Worm (Caenorhabditis elegans) whole organism, L2 larva: ENCODE data around the gene C18H7.6.

Experiments used
- R02D3.7 ChIP-seq: fragments of 150-350 bp; optimal IDR thresholded peaks from 2 replicates; lab custom pipeline; 2014; ENCODE audit warnings: missing biosample characterization, missing genetic modification characterization
- alr-1 ChIP-seq: fragments of 150-350 bp; optimal IDR thresholded peaks from 2 replicates; lab custom pipeline; 2014; ENCODE audit warnings: missing biosample characterization, missing genetic modification characterization
- ama-1 ChIP-seq: fragments of 150-350 bp; optimal IDR thresholded peaks from 2 replicates; lab custom pipeline; 2018; ENCODE audit warnings: inconsistent platforms
- blmp-1 ChIP-seq: sonication (generic microtip); optimal IDR thresholded peaks from 2 replicates; lab custom pipeline; 2017; ENCODE audit warnings: missing genetic modification characterization, mild to moderate bottlenecking, missing compliant biosample characterization, antibody characterized with exemption, moderate library complexity; ENCODE audit not compliant: insufficient read depth
- ceh-16 ChIP-seq: fragments of 150-350 bp; optimal IDR thresholded peaks from 2 replicates; lab custom pipeline; 2014; ENCODE audit warnings: missing biosample characterization, missing genetic modification characterization
- ceh-82 ChIP-seq: fragments of 150-350 bp; optimal IDR thresholded peaks from 2 replicates; lab custom pipeline; 2014; ENCODE audit warnings: missing biosample characterization, missing genetic modification characterization
- crh-2 ChIP-seq: sonication (generic microtip); optimal IDR thresholded peaks from 2 replicates; lab custom pipeline; 2017; ENCODE audit warnings: missing biosample characterization, missing genetic modification characterization
- dmd-4 ChIP-seq: sonication (generic microtip); optimal IDR thresholded peaks from 2 replicates; lab custom pipeline; 2017; ENCODE audit warnings: missing biosample characterization, missing genetic modification characterization
- egl-27 ChIP-seq: sonication (generic microtip); optimal IDR thresholded peaks from 3 replicates; lab custom pipeline; 2017; ENCODE audit warnings: missing biosample characterization, missing genetic modification reagents, missing genetic modification characterization
- elt-1 ChIP-seq: fragments of 150-350 bp; optimal IDR thresholded peaks from 2 replicates; lab custom pipeline; 2014; ENCODE audit warnings: missing biosample characterization, missing genetic modification characterization
- elt-3 ChIP-seq: sonication (generic microtip); optimal IDR thresholded peaks from 2 replicates; lab custom pipeline; 2017; ENCODE audit warnings: missing biosample characterization, missing genetic modification characterization
- fos-1 ChIP-seq: fragments of 150-350 bp; optimal IDR thresholded peaks from 2 replicates; lab custom pipeline; 2014; ENCODE audit warnings: missing biosample characterization, missing genetic modification characterization
- gmeb-1 ChIP-seq: fragments of 150-350 bp; optimal IDR thresholded peaks from 2 replicates; lab custom pipeline; 2014; ENCODE audit warnings: missing biosample characterization, missing genetic modification characterization
- lin-11 ChIP-seq: fragments of 150-350 bp; sonication (generic microtip); optimal IDR thresholded peaks from 2 replicates; lab custom pipeline; 2014; ENCODE audit warnings: missing biosample characterization, missing genetic modification characterization, inconsistent platforms, mixed read lengths
- lin-13 ChIP-seq: fragments of 150-350 bp; optimal IDR thresholded peaks from 2 replicates; lab custom pipeline; 2014; ENCODE audit warnings: missing biosample characterization, missing genetic modification reagents, missing genetic modification characterization
- lin-39 ChIP-seq: fragments of 150-350 bp; optimal IDR thresholded peaks from 2 replicates; lab custom pipeline; 2014; ENCODE audit warnings: missing biosample characterization, missing genetic modification reagents, missing genetic modification characterization
- lsy-2 ChIP-seq, 2 experiments: fragments of 150-350 bp in 1 of 2; sonication (generic microtip) in 1 of 2; optimal IDR thresholded peaks; 2 replicates each; lab custom pipeline; 2014 to 2017; ENCODE audit warnings: missing biosample characterization in 2 of 2, missing genetic modification characterization in 2 of 2
- mab-5 ChIP-seq: fragments of 150-350 bp; optimal IDR thresholded peaks from 2 replicates; lab custom pipeline; 2014; ENCODE audit warnings: missing biosample characterization, missing genetic modification characterization
- mbf-1 ChIP-seq: sonication (generic microtip); optimal IDR thresholded peaks from 2 replicates; lab custom pipeline; 2017; ENCODE audit warnings: missing biosample characterization, missing genetic modification characterization
- mdl-1 ChIP-seq, 2 experiments: fragments of 150-350 bp in 1 of 2; sonication (generic microtip) in 1 of 2; optimal IDR thresholded peaks; 2 replicates each; lab custom pipeline; 2017; ENCODE audit warnings: missing biosample characterization in 2 of 2, missing genetic modification characterization in 2 of 2
- nhr-10 ChIP-seq: sonication (generic microtip); optimal IDR thresholded peaks from 2 replicates; lab custom pipeline; 2017; ENCODE audit warnings: missing biosample characterization, missing genetic modification characterization
- nhr-11 ChIP-seq: fragments of 150-350 bp; optimal IDR thresholded peaks from 2 replicates; lab custom pipeline; 2014; ENCODE audit warnings: missing biosample characterization, missing genetic modification characterization
- nhr-12 ChIP-seq: fragments of 150-350 bp; optimal IDR thresholded peaks from 2 replicates; lab custom pipeline; 2014; ENCODE audit warnings: missing biosample characterization, missing genetic modification characterization
- nhr-25 ChIP-seq: fragments of 150-350 bp; sonication (generic microtip); optimal IDR thresholded peaks from 3 replicates; lab custom pipeline; 2014; ENCODE audit warnings: missing biosample characterization, missing genetic modification characterization
- nhr-77 ChIP-seq: fragments of 150-350 bp; optimal IDR thresholded peaks from 2 replicates; lab custom pipeline; 2014; ENCODE audit warnings: missing biosample characterization, missing genetic modification characterization
- sem-4 ChIP-seq: fragments of 150-350 bp; optimal IDR thresholded peaks from 2 replicates; lab custom pipeline; 2014; ENCODE audit warnings: missing biosample characterization, missing genetic modification reagents, missing genetic modification characterization
- skn-1 ChIP-seq: sonication (generic microtip); optimal IDR thresholded peaks from 2 replicates; lab custom pipeline; 2017; ENCODE audit warnings: missing biosample characterization, missing genetic modification characterization
- sma-3 ChIP-seq: sonication (generic microtip); optimal IDR thresholded peaks from 2 replicates; lab custom pipeline; 2016; ENCODE audit warnings: missing genetic modification reagents, missing genetic modification characterization, missing compliant biosample characterization
- sma-9 ChIP-seq, 2 experiments: fragments of 150-350 bp in 1 of 2; sonication (generic microtip) in 1 of 2; optimal IDR thresholded peaks; 2 replicates each; lab custom pipeline; 2014 to 2016; ENCODE audit warnings: missing genetic modification characterization in 2 of 2, mild to moderate bottlenecking in 1 of 2, missing biosample characterization in 1 of 2, missing compliant biosample characterization in 1 of 2, missing genetic modification reagents in 1 of 2, moderate library complexity in 1 of 2
- unc-39 ChIP-seq: fragments of 150-350 bp; optimal IDR thresholded peaks from 2 replicates; lab custom pipeline; 2014; ENCODE audit warnings: missing biosample characterization, missing genetic modification characterization
- unc-55 ChIP-seq: fragments of 150-350 bp; sonication (generic microtip); optimal IDR thresholded peaks from 3 replicates; lab custom pipeline; 2014; ENCODE audit warnings: missing biosample characterization, missing genetic modification reagents, missing genetic modification characterization
- zag-1 ChIP-seq: fragments of 150-350 bp; optimal IDR thresholded peaks from 2 replicates; lab custom pipeline; 2014; ENCODE audit warnings: missing biosample characterization, missing genetic modification characterization
- ztf-1 ChIP-seq: fragments of 200-800 bp; sonication (Bioruptor generic); conservative IDR thresholded peaks from 2 replicates; pipeline ENCODE4 v1.3.6; 2022; ENCODE audit warnings: missing genetic modification characterization, missing compliant biosample characterization
- ztf-11 ChIP-seq: sonication (generic microtip); optimal IDR thresholded peaks from 2 replicates; lab custom pipeline; 2017; ENCODE audit warnings: missing biosample characterization, missing genetic modification characterization
- ztf-4 ChIP-seq: fragments of 150-350 bp; optimal IDR thresholded peaks from 2 replicates; lab custom pipeline; 2014; ENCODE audit warnings: missing biosample characterization, missing genetic modification characterization

C18H7.6 gene

ce11 chrIV:560780-561179, 31.5 kb downstream of the C18H7.6 start:
- TF ChIP-seq sma-9 (GFP tag; optimal IDR thresholded peaks at IDR 0.05; lab: Kevin White, UChicago) (no peak), sma-9 (tag; optimal IDR thresholded peaks at IDR 0.05; lab: Kevin White, UChicago) (no peak), nhr-11 (tag; lab: Kevin White, UChicago) (no peak), zag-1 (tag; lab: Kevin White, UChicago) (no peak)

DNA sequence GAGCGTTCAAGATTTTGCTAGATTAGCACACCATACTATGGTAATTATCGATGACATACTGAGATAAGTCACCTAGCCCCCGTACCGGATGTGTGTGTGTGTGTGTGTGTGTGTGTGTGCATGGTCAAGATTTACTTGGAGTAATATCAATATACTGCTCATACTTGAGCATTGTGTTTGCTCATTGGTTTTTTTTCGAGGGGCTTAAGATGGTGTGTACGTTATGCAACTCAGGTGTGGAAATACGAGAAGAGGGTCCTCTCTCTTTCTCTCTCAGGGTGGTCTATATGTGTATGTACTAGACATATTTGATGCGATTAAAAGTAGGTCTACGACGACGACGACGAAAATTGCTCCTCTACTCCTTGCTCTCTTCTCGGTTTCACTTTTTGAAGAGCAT, 32.0 kb downstream of the C18H7.6 start:
- TF ChIP-seq R02D3.7 (tag; lab: Kevin White, UChicago) (no peak), skn-1 (tag; lab: Kevin White, UChicago) (no peak), elt-3 (no peak), unc-55 (GFP tag; lab: Kevin White, UChicago) (no peak), elt-1 (tag; lab: Kevin White, UChicago) (no peak), egl-27 (tag; lab: Kevin White, UChicago) (no peak), nhr-12 (no peak), unc-39 (tag; lab: Kevin White, UChicago) (no peak), gmeb-1 (tag; lab: Kevin White, UChicago) (no peak), ztf-1 (no peak), lsy-2 (tag; optimal IDR thresholded peaks at IDR 0.05; lab: Kevin White, UChicago) (no peak), sma-3 (GFP tag; lab: Kevin White, UChicago) (no peak), nhr-77 (tag; lab: Kevin White, UChicago) (no peak), ztf-4 (tag; lab: Kevin White, UChicago) (no peak), alr-1 (tag; lab: Kevin White, UChicago) (no peak), zag-1 (tag; lab: Kevin White, UChicago) (no peak), ceh-82 (no peak), lin-11 (tag; lab: Kevin White, UChicago) (no peak), nhr-11 (tag; lab: Kevin White, UChicago) (no peak), sem-4 (tag; lab: Kevin White, UChicago) (no peak)

ce11 chrIV:558735-559284, 33.5 kb downstream of the C18H7.6 start, which contains the start of gene efn-4:
TSS of gene efn-4 (plus strand) at chrIV:559234.
- TF ChIP-seq mdl-1 (tag; optimal IDR thresholded peaks at IDR 0.05; lab: Kevin White, UChicago) (no peak), mab-5 (tag; lab: Kevin White, UChicago) (no peak), blmp-1 (tag; lab: Kevin White, UChicago) (no peak), ama-1 (lab: Kevin White, UChicago) (no peak), nhr-25 (tag; lab: Kevin White, UChicago) (no peak), ceh-82 (no peak), elt-3 (no peak), nhr-10 (no peak), sma-3 (GFP tag; lab: Kevin White, UChicago) (no peak), R02D3.7 (tag; lab: Kevin White, UChicago) (no peak), elt-1 (tag; lab: Kevin White, UChicago) (no peak), ceh-16 (tag; lab: Kevin White, UChicago) (no peak), mbf-1 (tag; lab: Kevin White, UChicago) (no peak), crh-2 (tag; lab: Kevin White, UChicago) (no peak), lin-39 (tag; lab: Kevin White, UChicago) (no peak)

ce11 chrIV:554005-554404, 38.3 kb downstream of the C18H7.6 start:
- TF ChIP-seq lsy-2 (tag; optimal IDR thresholded peaks at IDR 0.05; lab: Kevin White, UChicago) (no peak), fos-1 (tag; lab: Kevin White, UChicago) (no peak), ztf-1 (no peak), unc-39 (tag; lab: Kevin White, UChicago) (no peak), alr-1 (tag; lab: Kevin White, UChicago) (no peak), crh-2 (tag; lab: Kevin White, UChicago) (no peak), elt-3 (no peak), dmd-4 (no peak), ztf-11 (tag; lab: Kevin White, UChicago) (no peak), gmeb-1 (tag; lab: Kevin White, UChicago) (no peak), egl-27 (tag; lab: Kevin White, UChicago) (no peak), sma-3 (GFP tag; lab: Kevin White, UChicago) (no peak), lin-13 (no peak), elt-1 (tag; lab: Kevin White, UChicago) (no peak), nhr-25 (tag; lab: Kevin White, UChicago) (no peak)
- TF ChIP-seq, all 48 proteins: peak for 0
